Fruit fly (Drosophila melanogaster) whole organism, embryonic: ENCODE measurements around the gene CG42538.

Source experiments
- Awh ChIP-seq: fragments of 200-800 bp; sonication (Bioruptor generic); IDR thresholded peaks from 2 replicates; pipeline ENCODE4, ENCODE4 v1.3.6; 2022; ENCODE audit warnings: missing biosample characterization, missing genetic modification characterization
- B-H1 ChIP-seq: fragments of 200-800 bp; sonication (Bioruptor generic); IDR thresholded peaks from 3 replicates; pipeline ENCODE4 v1.3.6; 2022; ENCODE audit warnings: missing biosample characterization, missing genetic modification characterization
- CG10147 ChIP-seq: fragments of 200-800 bp; sonication (Bioruptor generic); optimal IDR thresholded peaks from 2 replicates; lab custom pipeline; 2019; ENCODE audit warnings: missing biosample characterization, mild to moderate bottlenecking, missing genetic modification characterization, moderate library complexity
- CG10565 ChIP-seq: fragments of 200-800 bp; sonication (Bioruptor generic); optimal IDR thresholded peaks from 3 replicates; lab custom pipeline; 2016; ENCODE audit warnings: missing biosample characterization, mild to moderate bottlenecking, missing genetic modification characterization
- CG11696 ChIP-seq: fragments of 200-800 bp; sonication (Bioruptor generic); IDR thresholded peaks from 2 replicates; pipeline ENCODE4 v1.3.6; 2022; ENCODE audit warnings: missing biosample characterization, missing genetic modification characterization
- CG13624 ChIP-seq: fragments of 200-800 bp; sonication (Bioruptor generic); optimal IDR thresholded peaks from 2 replicates; lab custom pipeline; 2016; ENCODE audit warnings: missing biosample characterization, missing genetic modification characterization
- CG14667 ChIP-seq: fragments of 200-800 bp; sonication (Bioruptor generic); IDR thresholded peaks from 2 replicates; pipeline ENCODE4 v1.3.6; 2022; ENCODE audit warnings: missing biosample characterization, missing genetic modification characterization
- CG1602 ChIP-seq: fragments of 200-800 bp; sonication (Bioruptor generic); optimal IDR thresholded peaks from 3 replicates; lab custom pipeline; 2016; ENCODE audit warnings: missing biosample characterization, missing genetic modification characterization
- CG17385 ChIP-seq: fragments of 200-800 bp; sonication (Bioruptor generic); optimal IDR thresholded peaks from 3 replicates; lab custom pipeline; 2018; ENCODE audit warnings: missing biosample characterization, mild to moderate bottlenecking, missing genetic modification characterization
- CG17802 ChIP-seq: fragments of 200-800 bp; sonication (Bioruptor generic); optimal IDR thresholded peaks from 2 replicates; lab custom pipeline; 2018; ENCODE audit warnings: missing biosample characterization, mild to moderate bottlenecking, missing genetic modification characterization, moderate library complexity
- CG18599 ChIP-seq: fragments of 200-800 bp; sonication (Bioruptor generic); optimal IDR thresholded peaks from 3 replicates; lab custom pipeline; 2017; ENCODE audit warnings: missing biosample characterization, missing genetic modification characterization, mild to moderate bottlenecking, moderate library complexity, missing genetic modification reagents
- CG2129 ChIP-seq: fragments of 200-800 bp; sonication (Bioruptor generic); IDR thresholded peaks from 2 replicates; pipeline ENCODE4 v1.3.6; 2022; ENCODE audit warnings: missing biosample characterization, missing genetic modification characterization; ENCODE audit not compliant: partially characterized antibody
- CG34224 ChIP-seq: fragments of 200-800 bp; sonication (Bioruptor generic); IDR thresholded peaks from 3 replicates; pipeline ENCODE4 v1.3.6; 2022; ENCODE audit warnings: missing biosample characterization, missing genetic modification characterization; ENCODE audit not compliant: partially characterized antibody
- CG3995 ChIP-seq: fragments of 200-800 bp; sonication (Bioruptor generic); optimal IDR thresholded peaks from 3 replicates; lab custom pipeline; 2016; ENCODE audit warnings: missing biosample characterization, missing genetic modification characterization
- CG6813 ChIP-seq: fragments of 200-800 bp; sonication (Bioruptor generic); optimal IDR thresholded peaks from 2 replicates; lab custom pipeline; 2017; ENCODE audit warnings: missing biosample characterization, missing genetic modification characterization, mild to moderate bottlenecking, moderate library complexity, missing genetic modification reagents
- CG7987 ChIP-seq: fragments of 200-800 bp; sonication (Bioruptor generic); optimal IDR thresholded peaks from 2 replicates; lab custom pipeline; 2018; ENCODE audit warnings: missing biosample characterization, mild to moderate bottlenecking, missing genetic modification characterization, moderate library complexity
- CG9609 ChIP-seq: fragments of 200-800 bp; sonication (Bioruptor generic); optimal IDR thresholded peaks from 3 replicates; lab custom pipeline; 2016; ENCODE audit warnings: missing biosample characterization, missing genetic modification characterization
- Dbx ChIP-seq: fragments of 200-800 bp; sonication (Bioruptor generic); IDR thresholded peaks from 3 replicates; pipeline ENCODE4 v1.3.6; 2022; ENCODE audit warnings: missing biosample characterization, missing genetic modification characterization
- Dip2 ChIP-seq: fragments of 200-800 bp; sonication (Bioruptor generic); IDR thresholded peaks from 2 replicates; pipeline ENCODE4 v1.3.6; 2022; ENCODE audit warnings: missing biosample characterization, missing genetic modification characterization
- HLH3B ChIP-seq: fragments of 200-800 bp; sonication (Bioruptor generic); IDR thresholded peaks from 2 replicates; pipeline ENCODE4 v1.3.6; 2022; ENCODE audit warnings: missing biosample characterization, missing genetic modification characterization
- Lpt ChIP-seq: fragments of >200 bp; optimal IDR thresholded peaks from 2 replicates; lab custom pipeline; 2018; ENCODE audit warnings: missing biosample characterization, missing genetic modification characterization
- MBD-R2 ChIP-seq: fragments of 200-800 bp; sonication (Bioruptor generic); IDR thresholded peaks from 2 replicates; pipeline ENCODE4 v1.3.6; 2022; ENCODE audit warnings: missing biosample characterization, missing genetic modification characterization
- Meics ChIP-seq: fragments of 200-800 bp; sonication (Bioruptor generic); optimal IDR thresholded peaks from 2 replicates; lab custom pipeline; 2017; ENCODE audit warnings: missing biosample characterization, mild to moderate bottlenecking, missing genetic modification characterization
- Mrtf ChIP-seq: fragments of 200-800 bp; sonication (Bioruptor generic); IDR thresholded peaks from 3 replicates; pipeline ENCODE4 v1.3.6; 2022; ENCODE audit warnings: missing biosample characterization, missing genetic modification characterization
- crol ChIP-seq: fragments of 200-800 bp; sonication (Bioruptor generic); IDR thresholded peaks from 2 replicates; pipeline ENCODE4 v1.3.6; 2022; ENCODE audit warnings: missing biosample characterization, missing genetic modification characterization
- dm ChIP-seq: fragments of 200-800 bp; sonication (Bioruptor generic); optimal IDR thresholded peaks from 3 replicates; lab custom pipeline; 2016; ENCODE audit warnings: missing biosample characterization, missing genetic modification characterization
- emc ChIP-seq: fragments of 200-800 bp; sonication (Bioruptor generic); optimal IDR thresholded peaks from 2 replicates; lab custom pipeline; 2016; ENCODE audit warnings: missing biosample characterization, missing genetic modification characterization
- ewg ChIP-seq: fragments of 200-800 bp; sonication (Bioruptor generic); optimal IDR thresholded peaks from 3 replicates; lab custom pipeline; 2017; ENCODE audit warnings: mild to moderate bottlenecking, missing biosample characterization, missing genetic modification reagents, missing genetic modification characterization
- fru ChIP-seq: fragments of >200 bp; optimal IDR thresholded peaks from 2 replicates; lab custom pipeline; 2017
- grn ChIP-seq: fragments of 200-800 bp; sonication (Bioruptor generic); optimal IDR thresholded peaks from 3 replicates; lab custom pipeline; 2017; ENCODE audit warnings: missing biosample characterization, missing genetic modification characterization
- gro ChIP-seq: fragments of 200-800 bp; sonication (Bioruptor generic); optimal IDR thresholded peaks from 2 replicates; lab custom pipeline; 2016; ENCODE audit warnings: missing biosample characterization, missing genetic modification characterization
- insv ChIP-seq, 2 experiments: fragments of 200-800 bp; sonication (Bioruptor generic); optimal IDR thresholded peaks; 3 replicates each; lab custom pipeline; 2016 to 2018; ENCODE audit warnings: missing biosample characterization in 2 of 2, missing genetic modification characterization in 2 of 2
- jing ChIP-seq: fragments of 200-800 bp; sonication (Bioruptor generic); optimal IDR thresholded peaks from 2 replicates; lab custom pipeline; 2018; ENCODE audit warnings: missing biosample characterization, mild to moderate bottlenecking, missing genetic modification characterization
- kah ChIP-seq: fragments of 200-800 bp; sonication (Bioruptor generic); optimal IDR thresholded peaks from 2 replicates; lab custom pipeline; 2018; ENCODE audit warnings: missing biosample characterization, mild to moderate bottlenecking, missing genetic modification characterization
- nerfin-1 ChIP-seq: fragments of 200-800 bp; sonication (Bioruptor generic); optimal IDR thresholded peaks from 3 replicates; lab custom pipeline; 2019; ENCODE audit warnings: missing biosample characterization, mild to moderate bottlenecking, missing genetic modification characterization, moderate library complexity
- nmo ChIP-seq: fragments of 200-800 bp; sonication (Bioruptor generic); optimal IDR thresholded peaks from 2 replicates; lab custom pipeline; 2018; ENCODE audit warnings: missing biosample characterization, mild to moderate bottlenecking, missing genetic modification characterization, moderate library complexity
- oc ChIP-seq: fragments of 200-800 bp; sonication (Bioruptor generic); optimal IDR thresholded peaks from 2 replicates; lab custom pipeline; 2018; ENCODE audit warnings: missing biosample characterization, mild to moderate bottlenecking, missing genetic modification characterization, moderate library complexity
- onecut ChIP-seq: fragments of 200-800 bp; sonication (Bioruptor generic); IDR thresholded peaks from 2 replicates; pipeline ENCODE4 v1.3.6; 2022; ENCODE audit warnings: missing biosample characterization, missing genetic modification characterization
- org-1 ChIP-seq: fragments of 200-800 bp; sonication (Bioruptor generic); optimal IDR thresholded peaks from 2 replicates; lab custom pipeline; 2017; ENCODE audit warnings: missing biosample characterization, missing genetic modification characterization
- p53 ChIP-seq: fragments of 200-800 bp; sonication (Bioruptor generic); optimal IDR thresholded peaks from 2 replicates; lab custom pipeline; 2016; ENCODE audit warnings: missing biosample characterization, missing genetic modification characterization
- repo ChIP-seq: fragments of 200-800 bp; sonication (Bioruptor generic); optimal IDR thresholded peaks from 2 replicates; lab custom pipeline; 2016; ENCODE audit warnings: missing biosample characterization, missing genetic modification characterization
- sug ChIP-seq: fragments of 200-800 bp; optimal IDR thresholded peaks from 2 replicates; lab custom pipeline; 2019; ENCODE audit warnings: missing biosample characterization, mild to moderate bottlenecking, missing genetic modification characterization, moderate library complexity
- trh ChIP-seq: fragments of 200-800 bp; sonication (Bioruptor generic); optimal IDR thresholded peaks from 2 replicates; lab custom pipeline; 2016; ENCODE audit warnings: missing biosample characterization, missing genetic modification characterization
- usp ChIP-seq: fragments of >200 bp; optimal IDR thresholded peaks from 2 replicates; lab custom pipeline; 2017; ENCODE audit warnings: missing biosample characterization, missing genetic modification characterization
- yki ChIP-seq: fragments of >200 bp; optimal IDR thresholded peaks from 3 replicates; lab custom pipeline; 2018
- z ChIP-seq: fragments of 200-800 bp; sonication (Bioruptor generic); IDR thresholded peaks from 3 replicates; pipeline ENCODE4 v1.3.6; 2022; ENCODE audit warnings: missing biosample characterization, missing genetic modification characterization
- zen ChIP-seq: fragments of 200-800 bp; sonication (Bioruptor generic); optimal IDR thresholded peaks from 3 replicates; lab custom pipeline; 2018; ENCODE audit warnings: missing biosample characterization, mild to moderate bottlenecking, missing genetic modification characterization, moderate library complexity

The CG42538 gene

DNA sequence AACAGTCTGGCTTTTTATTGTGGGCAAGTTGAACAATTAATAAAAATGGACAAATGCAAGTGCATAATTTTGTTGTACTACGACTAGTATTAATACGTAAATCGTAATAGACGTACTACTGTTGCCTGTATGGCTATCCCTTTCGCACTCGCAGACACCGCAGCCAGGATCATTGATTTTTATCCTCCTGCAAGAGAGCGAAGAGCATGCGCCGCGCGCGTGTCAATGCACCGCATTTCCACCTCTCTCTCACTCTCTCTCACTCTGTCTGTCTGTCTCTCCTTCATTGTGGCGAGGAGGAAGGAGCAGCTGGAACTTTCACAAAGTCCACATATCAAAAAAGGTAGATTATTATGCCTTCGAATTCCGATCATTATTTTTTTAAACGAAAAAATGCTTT lies 12.8 kb downstream of the CG42538 start (continued):
- TF ChIP-seq B-H1 (no peak), p53 (GFP tag; lab: Kevin White, UChicago) (no peak), org-1 (GFP tag; lab: Kevin White, UChicago) (no peak), z (GFP tag; lab: Robert Waterston, UW) (no peak), usp (GFP tag; lab: Kevin White, UChicago) (no peak), nerfin-1 (peak; percentile 7), yki (lab: Kevin White, UChicago) (peak; percentile 53), sug (no peak), CG3995 (no peak), CG2129 (GFP tag; lab: Robert Waterston, UW) (no peak), CG17385 (no peak), repo (GFP tag; lab: Kevin White, UChicago) (no peak), zen (tag; lab: Kevin White, UChicago) (peak; percentile 10), CG14667 (GFP tag; lab: Robert Waterston, UW) (no peak), nmo (GFP tag; lab: Kevin White, UChicago) (no peak), dm (GFP tag; lab: Kevin White, UChicago) (no peak), CG10147 (GFP tag; lab: Kevin White, UChicago) (no peak), CG13624 (GFP tag; lab: Kevin White, UChicago) (no peak), Meics (no peak), CG1602 (no peak), gro (GFP tag; lab: Kevin White, UChicago) (no peak), CG6813 (no peak), crol (GFP tag; lab: Robert Waterston, UW) (no peak), kah (GFP tag; lab: Kevin White, UChicago) (no peak), Lpt (no peak), fru (lab: Kevin White, UChicago) (no peak), onecut (GFP tag; lab: Robert Waterston, UW) (peak; percentile 98), ewg (peak; percentile 90), HLH3B (GFP tag; lab: Robert Waterston, UW) (no peak), Awh (GFP tag; lab: Robert Waterston, UW) (no peak), Dbx (GFP tag; lab: Robert Waterston, UW) (no peak), trh (GFP tag; lab: Kevin White, UChicago) (no peak), emc (no peak), CG34224 (GFP tag; lab: Robert Waterston, UW) (no peak), CG10565 (GFP tag; lab: Kevin White, UChicago) (no peak), CG18599 (GFP tag; lab: Kevin White, UChicago) (no peak), jing (GFP tag; lab: Kevin White, UChicago) (no peak), CG17802 (no peak), CG11696 (GFP tag; lab: Robert Waterston, UW) (no peak), grn (GFP tag; lab: Kevin White, UChicago) (no peak), MBD-R2 (GFP tag; lab: Robert Waterston, UW) (0 out of 2 replicates have a peak, but pooled peaks have one; percentile 11), Dip2 (GFP tag; lab: Robert Waterston, UW) (no peak), CG9609 (GFP tag; lab: Kevin White, UChicago) (no peak), insv (GFP tag; optimal IDR thresholded peaks at IDR 0.05; lab: Kevin White, UChicago) (no peak), Mrtf (GFP tag; lab: Robert Waterston, UW) (no peak), CG7987 (GFP tag; lab: Kevin White, UChicago) (peak; percentile 60), oc (tag; lab: Kevin White, UChicago) (no peak)
